Fruit fly (Drosophila melanogaster) whole organism, wandering third instar larva: ENCODE measurements around the gene GNBP3.
A peak's percentile ranks its signal among the peaks of the same experiment; 100 is the strongest.

Experiments
- Abd-B ChIP-seq: fragments of >200 bp; optimal IDR thresholded peaks from 2 replicates; lab custom pipeline; 2017; ENCODE audit warnings: missing biosample characterization, missing genetic modification characterization
- CG32264 ChIP-seq: fragments of 200-800 bp; sonication (Bioruptor generic); optimal IDR thresholded peaks from 2 replicates; lab custom pipeline; 2016; ENCODE audit warnings: missing biosample characterization, missing genetic modification characterization
- HLH106 ChIP-seq: fragments of 200-800 bp; optimal IDR thresholded peaks from 3 replicates; lab custom pipeline; 2019; ENCODE audit warnings: missing biosample characterization, mild to moderate bottlenecking, missing genetic modification characterization, moderate library complexity
- Hr78 ChIP-seq: fragments of >200 bp; optimal IDR thresholded peaks from 2 replicates; lab custom pipeline; 2017; ENCODE audit warnings: missing biosample characterization, missing genetic modification characterization
- br ChIP-seq: fragments of 200-800 bp; sonication (Bioruptor generic); optimal IDR thresholded peaks from 2 replicates; lab custom pipeline; 2016; ENCODE audit warnings: missing biosample characterization, missing genetic modification characterization
- dsf ChIP-seq: sonication (Bioruptor generic); optimal IDR thresholded peaks from 2 replicates; lab custom pipeline; 2016; ENCODE audit warnings: missing biosample characterization, missing genetic modification characterization, borderline replicate concordance
- jim ChIP-seq: fragments of 175-275, 200-325 bp; sonication (Bioruptor generic); optimal IDR thresholded peaks from 2 replicates; lab custom pipeline; 2016; ENCODE audit warnings: missing biosample characterization, mild to moderate bottlenecking, missing genetic modification characterization
- pan ChIP-seq: fragments of >200 bp; optimal IDR thresholded peaks from 2 replicates; lab custom pipeline; 2017
- psq ChIP-seq: fragments of 200-800 bp; sonication (Bioruptor generic); optimal IDR thresholded peaks from 3 replicates; lab custom pipeline; 2017; ENCODE audit warnings: missing biosample characterization, mild to moderate bottlenecking, missing genetic modification characterization, moderate library complexity
- tai ChIP-seq: sonication (Bioruptor generic); optimal IDR thresholded peaks from 2 replicates; lab custom pipeline; 2016; ENCODE audit warnings: missing biosample characterization, missing genetic modification characterization
- usp ChIP-seq: fragments of >200 bp; optimal IDR thresholded peaks from 2 replicates; lab custom pipeline; 2017; ENCODE audit warnings: missing biosample characterization, missing genetic modification characterization

DNA sequence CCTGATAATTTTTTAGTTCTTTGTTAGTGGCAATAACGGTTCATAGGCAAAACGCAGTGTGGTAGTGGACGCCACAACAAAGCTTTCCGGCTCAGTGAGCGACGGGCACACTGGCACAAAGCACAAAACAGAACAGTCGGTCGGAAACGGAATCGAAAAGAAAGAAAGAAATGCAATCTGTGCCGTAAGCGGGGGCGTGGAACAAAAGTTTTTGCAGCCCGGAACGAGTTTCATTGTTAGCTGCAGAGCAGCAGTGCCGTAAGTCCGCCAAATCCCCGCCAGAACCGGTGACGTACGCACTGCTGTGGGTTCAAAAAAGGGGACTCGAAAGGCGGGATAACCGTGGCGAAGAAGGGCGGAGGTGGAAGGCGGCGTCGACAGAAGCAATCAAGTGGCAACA is 13.6 kb downstream of the GNBP3 start, which contains the start of gene CG5026:
- TF ChIP-seq psq (GFP tag; lab: Kevin White, UChicago) (peak; percentile 93), tai (GFP tag; lab: Kevin White, UChicago) (no peak), usp (GFP tag; lab: Kevin White, UChicago) (no peak), HLH106 (tag; lab: Kevin White, UChicago) (no peak), jim (GFP tag; lab: Kevin White, UChicago) (no peak), pan (no peak), br (GFP tag; lab: Kevin White, UChicago) (no peak), dsf (GFP tag; lab: Kevin White, UChicago) (no peak), Abd-B (GFP tag; lab: Kevin White, UChicago) (no peak), CG32264 (GFP tag; lab: Kevin White, UChicago) (no peak), Hr78 (GFP tag; lab: Kevin White, UChicago) (no peak)
